Worm (Caenorhabditis elegans): Measurements from ENCODE around the gene Y57G11A.2.

- TF ChIP-seq lsy-2 (tag; optimal IDR thresholded peaks at IDR 0.05) (no peak), unc-120 (tag; optimal IDR thresholded peaks at IDR 0.05; ENCODE audit: poor library complexity, severe bottlenecking) (no peak), lin-13 (tag; optimal IDR thresholded peaks at IDR 0.05) (no peak), elt-3 (tag; optimal IDR thresholded peaks at IDR 0.05) (no peak), unc-62 (GFP tag; optimal IDR thresholded peaks at IDR 0.05) (no peak), nhr-237 (tag; optimal IDR thresholded peaks at IDR 0.05) (no peak)
These were observed at the start of gene Y57G11A.2, which contains the start of gene T27E7.1 for ce11 chrIV:14519423-14519822.
